Worm (Caenorhabditis elegans) whole organism, L3 larva: ENCODE data around the gene slt-1.

Experiments used
- ZK546.5 ChIP-seq: sonication (generic microtip); optimal IDR thresholded peaks from 2 replicates; lab custom pipeline; 2017; ENCODE audit warnings: missing biosample characterization, missing genetic modification characterization
- aly-2 ChIP-seq: fragments of 150-350 bp; optimal IDR thresholded peaks from 2 replicates; lab custom pipeline; 2014; ENCODE audit warnings: missing biosample characterization, missing genetic modification characterization
- mdl-1 ChIP-seq: fragments of 150-350 bp; optimal IDR thresholded peaks from 2 replicates; lab custom pipeline; 2014; ENCODE audit warnings: missing biosample characterization, missing genetic modification characterization
- nhr-25 ChIP-seq: sonication (generic microtip); optimal IDR thresholded peaks from 2 replicates; lab custom pipeline; 2017; ENCODE audit warnings: missing biosample characterization, missing genetic modification characterization
- nhr-28 ChIP-seq: fragments of 150-350 bp; optimal IDR thresholded peaks from 2 replicates; lab custom pipeline; 2014; ENCODE audit warnings: missing biosample characterization, missing genetic modification characterization
- nhr-77 ChIP-seq: fragments of 150-350 bp; optimal IDR thresholded peaks from 2 replicates; lab custom pipeline; 2014; ENCODE audit warnings: missing biosample characterization, missing genetic modification characterization
- pha-4 ChIP-seq: fragments of 150-350 bp; optimal IDR thresholded peaks from 2 replicates; lab custom pipeline; 2014; ENCODE audit warnings: missing biosample characterization, missing genetic modification reagents, missing genetic modification characterization
- pqm-1 ChIP-seq: fragments of 150-350 bp; optimal IDR thresholded peaks from 2 replicates; lab custom pipeline; 2017; ENCODE audit warnings: missing biosample characterization, missing genetic modification characterization, inconsistent platforms
- snpc-4 ChIP-seq: fragments of 150-350 bp; optimal IDR thresholded peaks from 2 replicates; lab custom pipeline; 2014; ENCODE audit warnings: missing biosample characterization, missing genetic modification characterization
- tbx-2 ChIP-seq: sonication (generic microtip); optimal IDR thresholded peaks from 2 replicates; lab custom pipeline; 2016; ENCODE audit warnings: mild to moderate bottlenecking, missing genetic modification characterization, missing compliant biosample characterization
- unc-62 ChIP-seq: fragments of 150-350 bp; sonication (generic microtip); optimal IDR thresholded peaks from 4 replicates; lab custom pipeline; 2014; ENCODE audit warnings: missing biosample characterization, missing genetic modification reagents, missing genetic modification characterization
- zag-1 ChIP-seq: fragments of 150-350 bp; optimal IDR thresholded peaks from 2 replicates; lab custom pipeline; 2014; ENCODE audit warnings: missing biosample characterization, missing genetic modification characterization

DNA sequence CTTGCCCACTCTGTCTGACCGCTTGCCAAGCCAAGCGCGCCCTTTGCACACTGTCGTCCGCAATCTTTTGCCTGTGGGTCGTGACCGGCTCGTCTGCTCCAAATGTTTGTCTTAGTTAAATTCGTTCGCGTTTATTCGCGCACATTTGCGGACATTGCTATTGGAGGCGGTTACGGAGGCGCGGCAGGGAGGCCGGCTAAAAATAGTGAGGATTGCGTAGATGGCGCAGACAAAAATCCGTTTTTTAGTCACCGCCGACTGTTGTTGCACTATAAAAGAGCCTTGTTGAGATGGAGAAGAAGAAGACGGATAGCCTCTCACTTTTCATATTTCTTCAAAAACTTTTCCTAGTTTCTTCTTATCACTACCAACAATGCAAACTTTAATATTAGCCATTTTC is 27.4 kb downstream of the slt-1 start, which contains the start of gene F40E10.5:
- no peak for TF ChIP-seq mdl-1 (tag; lab: Kevin White, UChicago)
- TF ChIP-seq zag-1 (tag; lab: Kevin White, UChicago): no peak
- no peak for TF ChIP-seq snpc-4 (tag; lab: Kevin White, UChicago)
- no peak for TF ChIP-seq nhr-25 (tag; lab: Kevin White, UChicago)
- no peak for TF ChIP-seq nhr-77
- no peak for TF ChIP-seq pha-4 (tag; lab: Kevin White, UChicago)
- TF ChIP-seq ZK546.5: no peak
- no peak for TF ChIP-seq tbx-2 (tag; lab: Kevin White, UChicago)
- TF ChIP-seq aly-2: no peak
- no peak for TF ChIP-seq nhr-28 (tag; lab: Kevin White, UChicago)
- no peak for TF ChIP-seq pqm-1 (tag; lab: Kevin White, UChicago)
- no peak for TF ChIP-seq unc-62 (GFP tag; lab: Kevin White, UChicago)
